Worm (Caenorhabditis elegans) whole organism, L4 larva: Measurements from ENCODE around the gene cyp-31A5.
A peak's percentile ranks its signal among the peaks of the same experiment; 100 is the strongest.

Experiments
- D1046.2 ChIP-seq: fragments of 200-800 bp; sonication (Bioruptor generic); IDR thresholded peaks from 2 replicates; pipeline ENCODE4 v1.3.6; 2022; ENCODE audit warnings: missing genetic modification characterization, missing compliant biosample characterization
- R02D3.7 ChIP-seq: fragments of 150-350 bp; sonication (generic microtip); optimal IDR thresholded peaks from 3 replicates; lab custom pipeline; 2014; ENCODE audit warnings: missing biosample characterization, missing genetic modification characterization
- Y5F2A.4 ChIP-seq: fragments of 200-800 bp; sonication (Bioruptor generic); optimal IDR thresholded peaks from 2 replicates; lab custom pipeline; 2018; ENCODE audit warnings: mild to moderate bottlenecking, missing genetic modification characterization, missing compliant biosample characterization
- ZK546.5 ChIP-seq, 2 experiments: sonication (generic microtip); optimal IDR thresholded peaks; 2 replicates each; lab custom pipeline; 2017; ENCODE audit warnings: missing biosample characterization in 2 of 2, missing genetic modification characterization in 2 of 2
- aly-2 ChIP-seq: sonication (generic microtip); optimal IDR thresholded peaks from 2 replicates; lab custom pipeline; 2018; ENCODE audit warnings: missing biosample characterization, missing genetic modification characterization
- ama-1 ChIP-seq: fragments of 150-350 bp; optimal IDR thresholded peaks from 2 replicates; lab custom pipeline; 2014; ENCODE audit warnings: inconsistent platforms, mixed read lengths
- attf-4 ChIP-seq: sonication (generic microtip); optimal IDR thresholded peaks from 3 replicates; lab custom pipeline; 2017; ENCODE audit warnings: missing biosample characterization, missing genetic modification characterization
- ceh-28 ChIP-seq: fragments of 150-350 bp; optimal IDR thresholded peaks from 2 replicates; lab custom pipeline; 2014; ENCODE audit warnings: missing biosample characterization, missing genetic modification reagents, missing genetic modification characterization
- ceh-32 ChIP-seq: sonication (generic microtip); optimal IDR thresholded peaks from 2 replicates; lab custom pipeline; 2016; ENCODE audit warnings: mild to moderate bottlenecking, missing genetic modification characterization, missing compliant biosample characterization; ENCODE audit not compliant: poor library complexity
- ceh-62 ChIP-seq: sonication (generic microtip); optimal IDR thresholded peaks from 2 replicates; lab custom pipeline; 2017; ENCODE audit warnings: missing biosample characterization, missing genetic modification characterization
- ces-1 ChIP-seq: fragments of 150-350 bp; sonication (generic microtip); optimal IDR thresholded peaks from 4 replicates; lab custom pipeline; 2014; ENCODE audit warnings: missing biosample characterization, missing genetic modification reagents, missing genetic modification characterization
- daf-12 ChIP-seq: fragments of 150-350 bp; optimal IDR thresholded peaks from 2 replicates; lab custom pipeline; 2014; ENCODE audit warnings: missing biosample characterization, missing genetic modification reagents, missing genetic modification characterization
- daf-16 ChIP-seq, 3 experiments: sonication (generic microtip); optimal IDR thresholded peaks; 2 replicates each; lab custom pipeline; 2016 to 2017; ENCODE audit warnings: missing genetic modification characterization in 3 of 3, missing genetic modification reagents in 3 of 3, mild to moderate bottlenecking in 2 of 3, missing compliant biosample characterization in 2 of 3, missing biosample characterization in 1 of 3, moderate library complexity in 1 of 3
- dmd-6 ChIP-seq: fragments of 200-800 bp; sonication (Bioruptor generic); IDR thresholded peaks from 2 replicates; pipeline ENCODE4 v1.3.6; 2022; ENCODE audit warnings: missing genetic modification reagents, missing genetic modification characterization, missing compliant biosample characterization
- dmd-9 ChIP-seq: fragments of 200-800 bp; sonication (Bioruptor generic); IDR thresholded peaks from 2 replicates; pipeline ENCODE4 v1.3.6; 2022; ENCODE audit warnings: missing genetic modification reagents, missing genetic modification characterization, missing compliant biosample characterization
- dpl-1 ChIP-seq: fragments of 150-350 bp; optimal IDR thresholded peaks from 2 replicates; lab custom pipeline; 2014; ENCODE audit warnings: missing biosample characterization, missing genetic modification reagents, missing genetic modification characterization
- duxl-1 ChIP-seq: sonication (generic microtip); optimal IDR thresholded peaks from 2 replicates; lab custom pipeline; 2016; ENCODE audit warnings: mild to moderate bottlenecking, missing genetic modification characterization, moderate library complexity, missing compliant biosample characterization; ENCODE audit not compliant: poor library complexity
- fkh-10 ChIP-seq: fragments of 150-350 bp; optimal IDR thresholded peaks from 2 replicates; lab custom pipeline; 2014; ENCODE audit warnings: missing biosample characterization, missing genetic modification reagents, missing genetic modification characterization
- hlh-11 ChIP-seq: fragments of 200-800 bp; sonication (Bioruptor generic); optimal IDR thresholded peaks from 2 replicates; lab custom pipeline; 2018; ENCODE audit warnings: mild to moderate bottlenecking, missing genetic modification characterization, missing compliant biosample characterization
- hlh-30 ChIP-seq: sonication (generic microtip); optimal IDR thresholded peaks from 2 replicates; lab custom pipeline; 2017; ENCODE audit warnings: antibody characterized with exemption, mild to moderate bottlenecking, missing genetic modification characterization, missing compliant biosample characterization; ENCODE audit not compliant: insufficient read depth
- lim-7 ChIP-seq: fragments of 200-800 bp; sonication (Bioruptor generic); IDR thresholded peaks from 2 replicates; pipeline ENCODE4 v1.3.6; 2022; ENCODE audit warnings: missing genetic modification characterization, missing compliant biosample characterization
- lin-13 ChIP-seq: fragments of 150-350 bp; optimal IDR thresholded peaks from 2 replicates; lab custom pipeline; 2014; ENCODE audit warnings: missing biosample characterization, missing genetic modification reagents, missing genetic modification characterization
- lir-3 ChIP-seq: sonication (generic microtip); optimal IDR thresholded peaks from 2 replicates; lab custom pipeline; 2016; ENCODE audit warnings: mild to moderate bottlenecking, missing genetic modification characterization, missing compliant biosample characterization
- lsy-2 ChIP-seq, 2 experiments: fragments of 150-350 bp in 1 of 2; sonication (generic microtip) in 1 of 2; optimal IDR thresholded peaks; 2 replicates each; lab custom pipeline; 2014 to 2017; ENCODE audit warnings: missing biosample characterization in 2 of 2, missing genetic modification characterization in 2 of 2
- mdt-29 ChIP-seq: fragments of 200-800 bp; sonication (Bioruptor generic); IDR thresholded peaks from 2 replicates; pipeline ENCODE4 v1.3.6; 2022; ENCODE audit warnings: missing genetic modification reagents, missing genetic modification characterization, missing compliant biosample characterization
- mep-1 ChIP-seq: fragments of 150-350 bp; sonication (generic microtip); optimal IDR thresholded peaks from 3 replicates; lab custom pipeline; 2014; ENCODE audit warnings: missing biosample characterization, missing genetic modification characterization
- mxl-3 ChIP-seq: fragments of 200-800 bp; sonication (Bioruptor generic); optimal IDR thresholded peaks from 2 replicates; lab custom pipeline; 2018; ENCODE audit warnings: mild to moderate bottlenecking, missing genetic modification characterization, missing compliant biosample characterization
- nhr-102 ChIP-seq: sonication (generic microtip); optimal IDR thresholded peaks from 2 replicates; lab custom pipeline; 2016; ENCODE audit warnings: mild to moderate bottlenecking, missing genetic modification characterization, moderate library complexity, missing compliant biosample characterization
- nhr-111 ChIP-seq: fragments of 200-800 bp; sonication (Bioruptor generic); optimal IDR thresholded peaks from 2 replicates; lab custom pipeline; 2018; ENCODE audit warnings: mild to moderate bottlenecking, missing genetic modification characterization, missing compliant biosample characterization
- nhr-25 ChIP-seq: sonication (generic microtip); optimal IDR thresholded peaks from 2 replicates; lab custom pipeline; 2017; ENCODE audit warnings: missing genetic modification characterization, mild to moderate bottlenecking, missing compliant biosample characterization, antibody characterized with exemption, moderate library complexity, borderline replicate concordance; ENCODE audit not compliant: insufficient read depth
- nhr-42 ChIP-seq: fragments of 200-800 bp; sonication (Bioruptor generic); IDR thresholded peaks from 2 replicates; pipeline ENCODE4 v1.3.6; 2022; ENCODE audit warnings: missing genetic modification characterization, missing compliant biosample characterization
- nhr-48 ChIP-seq: sonication (generic microtip); optimal IDR thresholded peaks from 2 replicates; lab custom pipeline; 2016; ENCODE audit warnings: mild to moderate bottlenecking, missing genetic modification characterization, missing compliant biosample characterization
- nhr-76 ChIP-seq: fragments of 150-350 bp; optimal IDR thresholded peaks from 2 replicates; lab custom pipeline; 2014; ENCODE audit warnings: missing biosample characterization, missing genetic modification characterization
- nhr-77 ChIP-seq: fragments of 150-350 bp; optimal IDR thresholded peaks from 2 replicates; lab custom pipeline; 2014; ENCODE audit warnings: missing biosample characterization, missing genetic modification characterization
- pha-4 ChIP-seq, 2 experiments: fragments of 150-350 bp in 1 of 2; fragments of 200-800 bp in 1 of 2; sonication (Bioruptor generic) in 1 of 2; IDR thresholded peaks in 1 of 2; optimal IDR thresholded peaks in 1 of 2; 2 replicates each; pipeline versions ENCODE4 v1.3.6 to Lab custom; 2014 to 2022; ENCODE audit warnings: missing genetic modification characterization in 2 of 2, missing genetic modification reagents in 2 of 2, missing biosample characterization in 1 of 2, missing compliant biosample characterization in 1 of 2
- php-3 ChIP-seq: fragments of 200-800 bp; sonication (Bioruptor generic); IDR thresholded peaks from 2 replicates; pipeline ENCODE4 v1.3.6; 2022; ENCODE audit warnings: missing genetic modification reagents, missing genetic modification characterization, missing compliant biosample characterization
- pqm-1 ChIP-seq: sonication (generic microtip); optimal IDR thresholded peaks from 2 replicates; lab custom pipeline; 2017; ENCODE audit warnings: missing biosample characterization, missing genetic modification characterization
- sdz-12 ChIP-seq: fragments of 200-800 bp; sonication (Bioruptor generic); optimal IDR thresholded peaks from 2 replicates; lab custom pipeline; 2018; ENCODE audit warnings: mild to moderate bottlenecking, missing genetic modification characterization, missing compliant biosample characterization
- skn-1 ChIP-seq: fragments of 150-350 bp; optimal IDR thresholded peaks from 2 replicates; lab custom pipeline; 2014; ENCODE audit warnings: missing biosample characterization, missing genetic modification characterization
- snpc-4 ChIP-seq: fragments of 150-350 bp; optimal IDR thresholded peaks from 2 replicates; lab custom pipeline; 2014; ENCODE audit warnings: missing biosample characterization, missing genetic modification characterization
- spr-1 ChIP-seq: sonication (generic microtip); optimal IDR thresholded peaks from 2 replicates; lab custom pipeline; 2016; ENCODE audit warnings: mild to moderate bottlenecking, missing genetic modification characterization, missing compliant biosample characterization
- vab-7 ChIP-seq: fragments of 200-800 bp; sonication (Bioruptor generic); IDR thresholded peaks from 2 replicates; pipeline ENCODE4 v1.3.6; 2022; ENCODE audit warnings: missing genetic modification reagents, missing genetic modification characterization, missing compliant biosample characterization
- zfp-3 ChIP-seq: fragments of 200-800 bp; sonication (Bioruptor generic); conservative IDR thresholded peaks from 2 replicates; pipeline ENCODE4 v1.3.6; 2022; ENCODE audit warnings: missing genetic modification reagents, missing genetic modification characterization, missing compliant biosample characterization
- zip-11 ChIP-seq: fragments of 200-800 bp; sonication (Bioruptor generic); IDR thresholded peaks from 2 replicates; pipeline ENCODE4 v1.3.6; 2022; ENCODE audit warnings: missing genetic modification characterization, missing compliant biosample characterization
- zip-2 ChIP-seq: fragments of 150-350 bp; optimal IDR thresholded peaks from 2 replicates; lab custom pipeline; 2014; ENCODE audit warnings: missing biosample characterization, missing genetic modification characterization
- ztf-11 ChIP-seq: fragments of 150-350 bp; optimal IDR thresholded peaks from 2 replicates; lab custom pipeline; 2014; ENCODE audit warnings: missing biosample characterization, missing genetic modification characterization
- ztf-7 ChIP-seq: fragments of 150-350 bp; optimal IDR thresholded peaks from 2 replicates; lab custom pipeline; 2014; ENCODE audit warnings: missing biosample characterization, missing genetic modification characterization

Gene cyp-31A5

DNA sequence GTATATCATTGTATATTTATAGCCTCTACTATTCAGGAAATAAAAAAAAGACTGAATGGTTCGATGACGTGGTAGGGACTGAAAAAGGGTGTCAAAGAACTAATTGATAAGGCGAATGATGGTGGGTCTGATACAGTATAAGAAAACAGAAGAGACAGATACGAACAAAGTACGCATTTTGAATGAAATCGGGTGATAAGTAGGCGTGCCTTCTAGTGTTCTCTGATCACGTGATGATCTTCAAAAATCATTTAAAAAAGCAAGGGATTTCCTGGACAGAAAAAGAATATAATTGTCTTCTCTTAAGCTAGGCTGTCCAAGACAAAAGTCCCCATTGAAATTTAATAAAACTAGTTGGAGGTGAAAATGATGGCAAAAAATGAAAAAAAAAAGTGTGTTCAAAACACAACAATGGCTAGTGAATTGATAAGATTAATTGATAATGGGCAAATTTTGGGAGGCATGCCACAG lies 7.8 kb upstream of the cyp-31A5 start (continued):
- TF ChIP-seq D1046.2 (GFP tag; lab: Robert Waterston, UW) (no peak), duxl-1 (tag; lab: Kevin White, UChicago) (no peak), hlh-11 (tag; lab: Kevin White, UChicago) (peak; percentile 91), nhr-48 (peak; percentile 81), ztf-7 (tag; lab: Kevin White, UChicago) (peak; percentile 22), zip-11 (GFP tag; lab: Robert Waterston, UW) (no peak), lsy-2 (tag; optimal IDR thresholded peaks at IDR 0.05; lab: Kevin White, UChicago) (no peak), nhr-25 (tag; lab: Kevin White, UChicago) (no peak), lin-13 (peak; percentile 23), mdt-29 (GFP tag; lab: Robert Waterston, UW) (peak; percentile 61), snpc-4 (tag; lab: Kevin White, UChicago) (no peak), pqm-1 (tag; lab: Kevin White, UChicago) (peak; percentile 31), R02D3.7 (tag; lab: Kevin White, UChicago) (no peak), ceh-28 (no peak), Y5F2A.4 (GFP tag; lab: Kevin White, UChicago) (no peak), nhr-76 (tag; lab: Kevin White, UChicago) (no peak), skn-1 (tag; lab: Kevin White, UChicago) (no peak), zip-2 (tag; lab: Kevin White, UChicago) (no peak), nhr-42 (GFP tag; lab: Robert Waterston, UW) (no peak), dmd-6 (peak; percentile 86)

DNA sequence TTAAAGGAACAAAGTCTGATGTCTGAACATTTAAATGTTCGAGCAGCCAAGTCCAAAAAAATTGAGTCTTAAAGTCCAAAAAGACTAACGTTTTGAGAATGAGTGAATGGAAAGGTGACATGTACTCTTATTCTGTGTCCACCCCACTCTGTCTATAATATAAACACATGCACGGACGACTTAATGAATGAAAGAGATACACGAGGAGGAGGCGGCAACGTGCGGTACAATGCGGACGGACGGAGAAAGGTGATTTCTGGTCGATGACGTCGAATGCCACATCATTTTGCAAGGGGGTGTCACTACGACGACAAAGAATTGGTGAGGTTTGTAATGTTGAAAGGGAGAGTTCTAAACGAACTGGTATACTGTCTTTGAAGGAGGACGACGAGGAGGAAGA lies 6.4 kb upstream of the cyp-31A5 start:
- TF ChIP-seq dmd-6 (no peak), dmd-9 (0 out of 2 replicates have a peak, but pooled peaks have one; percentile 28), mxl-3 (peak; percentile 67), daf-16 (GFP tag; optimal IDR thresholded peaks at IDR 0.05; lab: Kevin White, UChicago) (no peak), daf-16 (tag; optimal IDR thresholded peaks at IDR 0.05; lab: Kevin White, UChicago) (peak; percentile 30), lim-7 (no peak)

DNA sequence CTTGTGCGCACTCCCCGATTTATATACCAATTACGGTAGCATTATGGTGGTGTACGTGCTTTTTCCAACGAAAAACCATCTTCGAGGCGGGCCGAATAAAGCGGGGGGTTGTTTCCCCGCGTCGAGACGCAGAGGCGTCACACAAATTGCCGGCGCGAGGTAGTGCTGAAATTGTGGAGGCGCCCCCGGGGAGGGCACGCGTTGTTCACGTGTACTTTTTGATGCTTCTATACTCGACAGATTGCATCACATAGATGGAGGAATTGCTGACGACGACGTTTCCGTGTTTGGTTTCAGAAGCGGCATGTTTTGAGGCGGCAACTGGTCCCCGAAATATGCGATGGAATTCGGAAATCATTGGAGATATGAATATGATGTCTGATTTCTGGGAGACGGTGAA lies 5.8 kb upstream of the cyp-31A5 start:
- no peak for TF ChIP-seq attf-4 (tag; lab: Kevin White, UChicago)
- no peak for TF ChIP-seq lir-3 (tag; lab: Kevin White, UChicago)
- TF ChIP-seq mdt-29 (GFP tag; lab: Robert Waterston, UW) = 0 out of 2 replicates have a peak, but pooled peaks have one; percentile 35
- peak; percentile 98 for TF ChIP-seq dmd-6
- TF ChIP-seq aly-2 = no peak
- TF ChIP-seq nhr-111 (GFP tag; lab: Kevin White, UChicago) = no peak
- peak; percentile 75 for TF ChIP-seq lin-13
- TF ChIP-seq ZK546.5 (tag; optimal IDR thresholded peaks at IDR 0.05; lab: Kevin White, UChicago) = no peak
- TF ChIP-seq spr-1 (tag; lab: Kevin White, UChicago) = peak; percentile 55
- peak; percentile 70 for TF ChIP-seq nhr-77 (tag; lab: Kevin White, UChicago)
- no peak for TF ChIP-seq ceh-32
- TF ChIP-seq lsy-2 (tag; optimal IDR thresholded peaks at IDR 0.05; lab: Kevin White, UChicago) = peak; percentile 63 to 85
- no peak for TF ChIP-seq daf-12 (tag; lab: Kevin White, UChicago)
- peak; percentile 85 for TF ChIP-seq mep-1 (tag; lab: Kevin White, UChicago)
- TF ChIP-seq hlh-30 (tag; lab: Kevin White, UChicago) = peak; percentile 95
- TF ChIP-seq ztf-11 (tag; lab: Kevin White, UChicago) = no peak
- peak; percentile 89 for TF ChIP-seq fkh-10
- peak; percentile 64 for TF ChIP-seq dpl-1 (GFP tag; lab: Kevin White, UChicago)
- TF ChIP-seq daf-16 (GFP tag; optimal IDR thresholded peaks at IDR 0.05; lab: Kevin White, UChicago) = no peak
- peak; percentile 73 for TF ChIP-seq daf-16 (tag; optimal IDR thresholded peaks at IDR 0.05; lab: Kevin White, UChicago)
- TF ChIP-seq ceh-62 = no peak
- TF ChIP-seq ces-1 = no peak
- peak; percentile 68 for TF ChIP-seq php-3 (GFP tag; lab: Robert Waterston, UW)
- no peak for TF ChIP-seq ama-1 (lab: Kevin White, UChicago)
- no peak for TF ChIP-seq sdz-12 (GFP tag; lab: Kevin White, UChicago)
- TF ChIP-seq zip-2 (tag; lab: Kevin White, UChicago) = no peak
- TF ChIP-seq snpc-4 (tag; lab: Kevin White, UChicago) = no peak
- TF ChIP-seq nhr-102 (tag; lab: Kevin White, UChicago) = peak; percentile 65
- TF ChIP-seq zfp-3 (GFP tag; lab: Robert Waterston, UW) = no peak
- 0 out of 2 replicates have a peak, but pooled peaks have one; percentile 36 for TF ChIP-seq vab-7 (GFP tag; lab: Robert Waterston, UW)
- peak; percentile 75 for TF ChIP-seq pha-4 (GFP tag; IDR thresholded peaks at IDR 0.05; lab: Robert Waterston, UW)
- TF ChIP-seq pha-4 (tag; optimal IDR thresholded peaks at IDR 0.05; lab: Kevin White, UChicago) = no peak
